Fruit fly (Drosophila melanogaster): Measurements from ENCODE around the gene CG6985.

Gene CG6985

DNA sequence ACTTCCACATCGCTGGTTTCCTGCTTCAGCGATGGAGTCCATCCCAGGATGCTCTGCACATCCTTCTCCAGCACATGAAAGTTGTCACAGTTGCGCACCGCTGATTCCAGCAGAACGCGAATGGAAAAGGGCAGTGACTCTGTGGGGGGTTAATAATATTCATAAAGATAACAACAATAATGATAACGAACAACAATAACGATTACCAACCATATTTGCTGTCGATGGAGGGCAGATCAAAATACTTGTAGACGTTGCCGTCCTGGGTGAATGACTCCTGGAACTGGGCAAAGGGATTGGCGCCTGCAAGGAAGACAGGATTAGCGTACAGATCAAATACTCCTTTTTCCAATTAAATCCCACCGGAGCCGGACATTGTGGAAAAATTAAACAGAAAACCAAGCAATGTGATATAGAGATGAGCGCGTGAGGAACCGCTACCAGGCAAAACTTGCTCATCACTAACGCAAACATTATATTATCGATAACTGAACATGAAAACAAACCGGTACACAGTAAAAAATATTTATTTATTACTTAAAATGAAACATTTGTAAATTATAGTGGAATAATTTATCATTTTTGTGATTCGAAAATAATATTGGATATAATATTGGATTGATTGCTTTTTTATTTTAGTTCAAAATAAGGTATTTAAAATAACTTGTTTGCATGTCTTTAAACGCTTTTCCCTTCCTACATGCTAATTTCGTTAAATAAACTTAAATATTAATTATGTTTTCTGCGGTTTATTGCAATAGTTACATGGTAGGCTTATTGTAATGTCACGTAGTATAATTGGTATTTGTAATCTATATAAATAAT lies 16.6 kb upstream of the CG6985 start, which contains the start of gene Irp-1A (continued):
- TF ChIP-seq az2 (GFP tag; optimal IDR thresholded peaks at IDR 0.05), result peak; percentile 60
- no peak for TF ChIP-seq Lim3 (GFP tag; IDR thresholded peaks at IDR 0.05)
- TF ChIP-seq CG12391 (tag; optimal IDR thresholded peaks at IDR 0.05), result peak; percentile 91
- no peak for TF ChIP-seq CG10274 (GFP tag; optimal IDR thresholded peaks at IDR 0.05)
- no peak for TF ChIP-seq prd (optimal IDR thresholded peaks at IDR 0.05)
- peak; percentile 71 for TF ChIP-seq prd (GFP tag; IDR thresholded peaks at IDR 0.05)
- peak; percentile 87 for TF ChIP-seq CG31441 (GFP tag; IDR thresholded peaks at IDR 0.05)
- TF ChIP-seq CG11247 (GFP tag; IDR thresholded peaks at IDR 0.05), result peak; percentile 73
- TF ChIP-seq twi (tag; optimal IDR thresholded peaks at IDR 0.05), result peak; percentile 44
- no peak for TF ChIP-seq dan (GFP tag; IDR thresholded peaks at IDR 0.05)
- TF ChIP-seq Hr3 (GFP tag; optimal IDR thresholded peaks at IDR 0.05), result peak; percentile 72
- TF ChIP-seq Atf3 (GFP tag; optimal IDR thresholded peaks at IDR 0.05), result no peak
- TF ChIP-seq eyg (GFP tag; optimal IDR thresholded peaks at IDR 0.05), result no peak
- TF ChIP-seq Rx (GFP tag; IDR thresholded peaks at IDR 0.05), result no peak
- peak; percentile 41; the same call in 1 of the 4 replicates for TF ChIP-seq Gug (GFP tag; IDR thresholded peaks at IDR 0.05)
- peak; percentile 8; the same call in 1 of the 2 replicates for TF ChIP-seq sim (GFP tag; IDR thresholded peaks at IDR 0.05)
- peak; percentile 84 for TF ChIP-seq gcm (GFP tag; optimal IDR thresholded peaks at IDR 0.05)
- no peak for TF ChIP-seq CG43689 (GFP tag; IDR thresholded peaks at IDR 0.05)
- TF ChIP-seq CG42726 (GFP tag; IDR thresholded peaks at IDR 0.05; ENCODE audit: partially characterized antibody), result peak; percentile 22; the same call in 1 of the 2 replicates
- TF ChIP-seq jing (GFP tag; optimal IDR thresholded peaks at IDR 0.05), result no peak
- TF ChIP-seq CG18619 (GFP tag; optimal IDR thresholded peaks at IDR 0.05), result peak; percentile 47
- TF ChIP-seq bowl (GFP tag; IDR thresholded peaks at IDR 0.05), result 0 out of 2 replicates have a peak, but pooled peaks have one; percentile 23
- TF ChIP-seq CG11695 (GFP tag; IDR thresholded peaks at IDR 0.05), result peak; percentile 81
- TF ChIP-seq psq (GFP tag; optimal IDR thresholded peaks at IDR 0.05), result peak; percentile 0
- peak; percentile 55; the same call in 1 of the 2 replicates for TF ChIP-seq CG14667 (GFP tag; IDR thresholded peaks at IDR 0.05)
- peak; percentile 42; the same call in 1 of the 2 replicates for TF ChIP-seq CG9215 (GFP tag; IDR thresholded peaks at IDR 0.05)
- peak; percentile 77 for TF ChIP-seq Hmr (GFP tag; optimal IDR thresholded peaks at IDR 0.05)
- TF ChIP-seq mam (GFP tag; optimal IDR thresholded peaks at IDR 0.05), result peak; percentile 58
- no peak for TF ChIP-seq CG6654 (GFP tag; optimal IDR thresholded peaks at IDR 0.05)
- TF ChIP-seq gsb-n (tag; optimal IDR thresholded peaks at IDR 0.05), result peak; percentile 79
- TF ChIP-seq slbo (GFP tag; IDR thresholded peaks at IDR 0.05), result peak; percentile 86
- TF ChIP-seq CG32532 (GFP tag; IDR thresholded peaks at IDR 0.05), result peak; percentile 89
- peak; percentile 2 for TF ChIP-seq Sin3A (optimal IDR thresholded peaks at IDR 0.05)
- peak; percentile 66 for TF ChIP-seq CG6683 (GFP tag; optimal IDR thresholded peaks at IDR 0.05)
- peak; percentile 62 for TF ChIP-seq salm (tag; optimal IDR thresholded peaks at IDR 0.05)
- peak; percentile 54 for TF ChIP-seq CrebB (tag; optimal IDR thresholded peaks at IDR 0.05)
- peak; percentile 23 for TF ChIP-seq vfl (GFP tag; optimal IDR thresholded peaks at IDR 0.05)
- peak; percentile 77 for TF ChIP-seq tap (tag; optimal IDR thresholded peaks at IDR 0.05)
- 0 out of 2 replicates have a peak, but pooled peaks have one; percentile 56 for TF ChIP-seq toy (GFP tag; IDR thresholded peaks at IDR 0.05)
- TF ChIP-seq p53 (GFP tag; optimal IDR thresholded peaks at IDR 0.05), result no peak
- no peak for TF ChIP-seq chif (GFP tag; optimal IDR thresholded peaks at IDR 0.05)
- peak; percentile 90 for TF ChIP-seq gem (tag; optimal IDR thresholded peaks at IDR 0.05)
- TF ChIP-seq CG1529 (GFP tag; optimal IDR thresholded peaks at IDR 0.05), result peak; percentile 9
- peak; percentile 62 for TF ChIP-seq CG11085 (GFP tag; IDR thresholded peaks at IDR 0.05)
- TF ChIP-seq nerfin-1 (tag; optimal IDR thresholded peaks at IDR 0.05), result peak; percentile 66
- TF ChIP-seq Nf-YC (tag; optimal IDR thresholded peaks at IDR 0.05), result peak; percentile 63
- TF ChIP-seq ken (GFP tag; IDR thresholded peaks at IDR 0.05), result peak; percentile 56; the same call in 1 of the 3 replicates
- TF ChIP-seq CG15601 (tag; optimal IDR thresholded peaks at IDR 0.05), result peak; percentile 70
- TF ChIP-seq CG2199 (GFP tag; IDR thresholded peaks at IDR 0.05), result no peak
- peak; percentile 74 for TF ChIP-seq wdn (GFP tag; IDR thresholded peaks at IDR 0.05)
